Worm (Caenorhabditis elegans) whole organism, L1 larva: Measurements from ENCODE around the gene C45G9.9.

ENCODE experiments used
- C16A3.4 ChIP-seq: fragments of 150-350 bp; optimal IDR thresholded peaks from 2 replicates; lab custom pipeline; 2014; ENCODE audit warnings: missing biosample characterization, missing genetic modification characterization
- C34B4.2 ChIP-seq: sonication (generic microtip); optimal IDR thresholded peaks from 2 replicates; lab custom pipeline; 2017; ENCODE audit warnings: mild to moderate bottlenecking, missing genetic modification characterization, missing compliant biosample characterization
- aha-1 ChIP-seq: fragments of 150-350 bp; optimal IDR thresholded peaks from 2 replicates; lab custom pipeline; 2014; ENCODE audit warnings: missing biosample characterization, missing genetic modification characterization
- alr-1 ChIP-seq: fragments of 200-800 bp; sonication (Bioruptor generic); optimal IDR thresholded peaks from 2 replicates; lab custom pipeline; 2018; ENCODE audit warnings: borderline replicate concordance, mild to moderate bottlenecking, missing genetic modification characterization, missing compliant biosample characterization
- aly-2 ChIP-seq: fragments of 150-350 bp; optimal IDR thresholded peaks from 2 replicates; lab custom pipeline; 2014; ENCODE audit warnings: missing biosample characterization, missing genetic modification characterization
- ama-1 ChIP-seq: fragments of 150-350 bp; optimal IDR thresholded peaks from 2 replicates; lab custom pipeline; 2014
- ceh-63 ChIP-seq: fragments of 200-800 bp; sonication (Bioruptor generic); optimal IDR thresholded peaks from 2 replicates; lab custom pipeline; 2018; ENCODE audit warnings: mild to moderate bottlenecking, missing genetic modification characterization, missing compliant biosample characterization
- ceh-8 ChIP-seq: fragments of 200-800 bp; sonication (Bioruptor generic); optimal IDR thresholded peaks from 2 replicates; lab custom pipeline; 2018; ENCODE audit warnings: mild to moderate bottlenecking, missing genetic modification characterization, moderate library complexity, missing compliant biosample characterization
- ceh-88 ChIP-seq: fragments of 200-800 bp; sonication (Bioruptor generic); IDR thresholded peaks from 2 replicates; pipeline ENCODE4 v1.3.6; 2022; ENCODE audit warnings: missing genetic modification characterization, missing compliant biosample characterization
- ceh-90 ChIP-seq: sonication (generic microtip); optimal IDR thresholded peaks from 2 replicates; lab custom pipeline; 2016; ENCODE audit warnings: missing genetic modification characterization, missing compliant biosample characterization
- dpl-1 ChIP-seq, 3 experiments: fragments of 150-350 bp in 2 of 3; sonication (generic microtip) in 1 of 3; optimal IDR thresholded peaks; 2 replicates each; lab custom pipeline; 2014 to 2017; ENCODE audit warnings: missing biosample characterization in 3 of 3, missing genetic modification characterization in 3 of 3, missing genetic modification reagents in 3 of 3
- dsc-1 ChIP-seq: sonication (generic microtip); optimal IDR thresholded peaks from 2 replicates; lab custom pipeline; 2016; ENCODE audit warnings: mild to moderate bottlenecking, missing genetic modification characterization, missing compliant biosample characterization
- efl-1 ChIP-seq, 4 experiments: fragments of 150-350 bp; optimal IDR thresholded peaks in 3 of 4; peaks in 1 of 4; 1 replicate in 1 of 4; 2 replicates in 3 of 4; lab custom pipeline; 2014; ENCODE audit warnings: missing biosample characterization in 2 of 4, missing genetic modification characterization in 2 of 4, missing genetic modification reagents in 2 of 4
- efl-3 ChIP-seq: fragments of 200-800 bp; sonication (Bioruptor generic); optimal IDR thresholded peaks from 2 replicates; lab custom pipeline; 2018; ENCODE audit warnings: mild to moderate bottlenecking, missing genetic modification characterization, missing compliant biosample characterization
- egl-27 ChIP-seq, 2 experiments: fragments of 150-350 bp in 1 of 2; sonication (generic microtip); optimal IDR thresholded peaks; 3 replicates each; lab custom pipeline; 2017 to 2018; ENCODE audit warnings: missing biosample characterization in 2 of 2, missing genetic modification characterization in 2 of 2, missing genetic modification reagents in 2 of 2
- elt-2 ChIP-seq: sonication (generic microtip); optimal IDR thresholded peaks from 2 replicates; lab custom pipeline; 2016; ENCODE audit warnings: missing genetic modification characterization, mild to moderate bottlenecking, inconsistent platforms, missing compliant biosample characterization, missing genetic modification reagents
- fkh-10 ChIP-seq: sonication (generic microtip); optimal IDR thresholded peaks from 2 replicates; lab custom pipeline; 2017; ENCODE audit warnings: missing biosample characterization, missing genetic modification reagents, missing genetic modification characterization
- fkh-4 ChIP-seq: sonication (generic microtip); optimal IDR thresholded peaks from 2 replicates; lab custom pipeline; 2016; ENCODE audit warnings: missing compliant biosample characterization, missing genetic modification characterization, borderline replicate concordance
- hlh-17 ChIP-seq: fragments of 200-800 bp; sonication (Bioruptor generic); optimal IDR thresholded peaks from 2 replicates; lab custom pipeline; 2018; ENCODE audit warnings: missing genetic modification characterization, mild to moderate bottlenecking, missing compliant biosample characterization, moderate library complexity, borderline replicate concordance
- hpl-2 ChIP-seq: fragments of 150-350 bp; optimal IDR thresholded peaks from 2 replicates; lab custom pipeline; 2014; ENCODE audit warnings: missing biosample characterization, missing genetic modification reagents, missing genetic modification characterization
- irx-1 ChIP-seq: sonication (generic microtip); optimal IDR thresholded peaks from 2 replicates; lab custom pipeline; 2016; ENCODE audit warnings: missing genetic modification characterization, missing compliant biosample characterization
- isw-1 ChIP-seq: fragments of 200-800 bp; sonication (Bioruptor generic); IDR thresholded peaks from 2 replicates; pipeline ENCODE4 v1.3.6; 2022; ENCODE audit warnings: missing genetic modification characterization, missing compliant biosample characterization
- jun-1 ChIP-seq: fragments of 150-350 bp; optimal IDR thresholded peaks from 2 replicates; lab custom pipeline; 2014; ENCODE audit warnings: missing biosample characterization, missing genetic modification reagents, missing genetic modification characterization
- lin-13 ChIP-seq: fragments of 150-350 bp; optimal IDR thresholded peaks from 2 replicates; lab custom pipeline; 2014; ENCODE audit warnings: missing biosample characterization, missing genetic modification reagents, missing genetic modification characterization
- lin-14 ChIP-seq: fragments of 200-800 bp; sonication (Bioruptor generic); optimal IDR thresholded peaks from 2 replicates; lab custom pipeline; 2018; ENCODE audit warnings: mild to moderate bottlenecking, missing genetic modification characterization, moderate library complexity, missing compliant biosample characterization
- lin-35 ChIP-seq, 2 experiments: fragments of 150-350 bp; optimal IDR thresholded peaks; 2 replicates each; lab custom pipeline; 2014; ENCODE audit warnings: missing biosample characterization in 2 of 2, missing genetic modification characterization in 2 of 2, missing genetic modification reagents in 2 of 2
- lir-3 ChIP-seq: sonication (generic microtip); optimal IDR thresholded peaks from 2 replicates; lab custom pipeline; 2016; ENCODE audit warnings: mild to moderate bottlenecking, missing genetic modification characterization, moderate library complexity, missing compliant biosample characterization; ENCODE audit not compliant: poor library complexity
- mep-1 ChIP-seq: fragments of 150-350 bp; optimal IDR thresholded peaks from 2 replicates; lab custom pipeline; 2014; ENCODE audit warnings: missing biosample characterization, missing genetic modification characterization
- nhr-11 ChIP-seq: fragments of 150-350 bp; optimal IDR thresholded peaks from 2 replicates; lab custom pipeline; 2014; ENCODE audit warnings: missing biosample characterization, missing genetic modification characterization
- nhr-19 ChIP-seq: fragments of 200-800 bp; sonication (Bioruptor generic); conservative IDR thresholded peaks from 2 replicates; pipeline ENCODE4 v1.3.6; 2022; ENCODE audit warnings: missing genetic modification characterization, missing compliant biosample characterization
- nhr-20 ChIP-seq: sonication (generic microtip); optimal IDR thresholded peaks from 2 replicates; lab custom pipeline; 2016; ENCODE audit warnings: mild to moderate bottlenecking, missing genetic modification characterization, missing compliant biosample characterization
- nhr-28 ChIP-seq: fragments of 150-350 bp; optimal IDR thresholded peaks from 2 replicates; lab custom pipeline; 2014; ENCODE audit warnings: missing biosample characterization, missing genetic modification characterization
- nhr-47 ChIP-seq: sonication (generic microtip); optimal IDR thresholded peaks from 2 replicates; lab custom pipeline; 2016; ENCODE audit warnings: mild to moderate bottlenecking, missing genetic modification characterization, moderate library complexity, missing compliant biosample characterization
- nhr-71 ChIP-seq: sonication (generic microtip); optimal IDR thresholded peaks from 2 replicates; lab custom pipeline; 2016; ENCODE audit warnings: mild to moderate bottlenecking, missing genetic modification characterization, moderate library complexity, missing compliant biosample characterization
- nhr-77 ChIP-seq: fragments of 150-350 bp; optimal IDR thresholded peaks from 2 replicates; lab custom pipeline; 2014; ENCODE audit warnings: missing biosample characterization, missing genetic modification characterization
- nhr-84 ChIP-seq: sonication (generic microtip); optimal IDR thresholded peaks from 2 replicates; lab custom pipeline; 2017; ENCODE audit warnings: missing biosample characterization, missing genetic modification characterization
- nhr-85 ChIP-seq: sonication (generic microtip); peaks from one replicate; lab custom pipeline; 2016; ENCODE audit warnings: missing genetic modification characterization, inconsistent platforms, missing compliant biosample characterization
- pag-3 ChIP-seq: sonication (generic microtip); optimal IDR thresholded peaks from 2 replicates; lab custom pipeline; 2017; ENCODE audit warnings: missing genetic modification characterization, mild to moderate bottlenecking, missing compliant biosample characterization, antibody characterized with exemption, borderline replicate concordance; ENCODE audit not compliant: insufficient read depth
- rnt-1 ChIP-seq: sonication (generic microtip); optimal IDR thresholded peaks from 2 replicates; lab custom pipeline; 2016; ENCODE audit warnings: mild to moderate bottlenecking, missing genetic modification characterization, moderate library complexity, missing compliant biosample characterization
- snpc-4 ChIP-seq: fragments of 150-350 bp; optimal IDR thresholded peaks from 2 replicates; lab custom pipeline; 2014; ENCODE audit warnings: missing biosample characterization, missing genetic modification characterization
- snu-23 ChIP-seq: sonication (generic microtip); optimal IDR thresholded peaks from 2 replicates; lab custom pipeline; 2016; ENCODE audit warnings: missing genetic modification characterization, missing compliant biosample characterization
- sox-4 ChIP-seq: sonication (generic microtip); optimal IDR thresholded peaks from 2 replicates; lab custom pipeline; 2016; ENCODE audit warnings: missing genetic modification characterization, missing compliant biosample characterization
- unc-130 ChIP-seq: fragments of 150-350 bp; optimal IDR thresholded peaks from 2 replicates; lab custom pipeline; 2017; ENCODE audit warnings: missing biosample characterization, missing genetic modification characterization, inconsistent platforms
- unc-62 ChIP-seq: fragments of 150-350 bp; optimal IDR thresholded peaks from 2 replicates; lab custom pipeline; 2014; ENCODE audit warnings: missing biosample characterization, missing genetic modification reagents, missing genetic modification characterization
- unc-86 ChIP-seq: sonication (generic microtip); optimal IDR thresholded peaks from 2 replicates; lab custom pipeline; 2016; ENCODE audit warnings: missing genetic modification characterization, missing compliant biosample characterization
- vab-15 ChIP-seq: sonication (generic microtip); optimal IDR thresholded peaks from 2 replicates; lab custom pipeline; 2017; ENCODE audit warnings: missing genotype, mild to moderate bottlenecking, missing genetic modification characterization, missing compliant biosample characterization
- xbp-1 ChIP-seq: sonication (generic microtip); optimal IDR thresholded peaks from 2 replicates; lab custom pipeline; 2016; ENCODE audit warnings: missing genetic modification characterization, missing compliant biosample characterization
- zip-4 ChIP-seq: fragments of 200-800 bp; sonication (Bioruptor generic); optimal IDR thresholded peaks from 2 replicates; lab custom pipeline; 2018; ENCODE audit warnings: mild to moderate bottlenecking, missing genetic modification characterization, moderate library complexity, missing compliant biosample characterization
- ztf-4 ChIP-seq: fragments of 150-350 bp; optimal IDR thresholded peaks from 2 replicates; lab custom pipeline; 2014; ENCODE audit warnings: missing biosample characterization, missing genetic modification characterization

The C45G9.9 gene

ce11 chrIII:5051949-5052348, 3.7 kb downstream of the C45G9.9 start, which contains the start of gene C45G9.15:
C45G9.15 (minus strand) TSS chrIII:5052049.
- no peak for TF ChIP-seq snpc-4 (tag; lab: Kevin White, UChicago)
- no peak for TF ChIP-seq vab-15
- no peak for TF ChIP-seq dsc-1 (tag; lab: Kevin White, UChicago)
- no peak for TF ChIP-seq xbp-1
- no peak for TF ChIP-seq zip-4 (GFP tag; lab: Kevin White, UChicago)
- TF ChIP-seq ceh-90 (tag; lab: Kevin White, UChicago): no peak
- no peak for TF ChIP-seq isw-1 (GFP tag; lab: Robert Waterston, UW)
- TF ChIP-seq nhr-28 (tag; lab: Kevin White, UChicago): no peak
- no peak for TF ChIP-seq efl-3 (GFP tag; lab: Kevin White, UChicago)
- no peak for TF ChIP-seq ceh-8
- no peak for TF ChIP-seq aha-1
- TF ChIP-seq sox-4 (tag; lab: Kevin White, UChicago): no peak
- no peak for TF ChIP-seq hpl-2 (GFP tag; lab: Kevin White, UChicago)
- no peak for TF ChIP-seq nhr-84
- no peak for TF ChIP-seq nhr-77 (tag; lab: Kevin White, UChicago)
- TF ChIP-seq lir-3: no peak
- no peak for TF ChIP-seq unc-86 (tag; lab: Kevin White, UChicago)

DNA sequence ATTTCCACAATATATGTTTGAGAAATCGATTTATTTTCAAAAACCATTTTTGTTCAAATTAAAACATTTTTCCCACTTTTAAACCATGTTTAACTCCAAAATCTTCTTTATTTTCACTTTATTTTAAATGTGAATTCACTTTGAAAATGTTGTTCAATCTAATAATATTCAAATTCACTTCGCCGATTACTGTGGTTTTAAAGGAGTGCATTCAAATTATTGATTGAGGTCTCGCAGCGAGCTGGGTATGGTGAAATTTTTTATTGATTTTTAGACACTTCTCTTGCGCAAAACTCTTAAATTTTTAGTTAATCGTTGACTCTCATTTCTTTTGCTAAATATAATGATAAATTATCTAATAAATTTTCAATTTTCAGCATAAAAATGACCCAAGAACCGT, 7.9 kb downstream of the C45G9.9 start, which contains the start of gene C45G9.5:
C45G9.5 (plus strand) TSS at position 378 of the 400 bp plus-strand sequence.
- TF ChIP-seq nhr-19 (GFP tag; lab: Robert Waterston, UW) (no peak), ceh-63 (no peak), nhr-84 (no peak), C34B4.2 (tag; lab: Kevin White, UChicago) (no peak), jun-1 (no peak)

- TF ChIP-seq lin-35 (GFP tag; optimal IDR thresholded peaks at IDR 0.05; lab: Kevin White, UChicago): peak; percentile 32 to 47
- peak; percentile 16 for TF ChIP-seq nhr-71 (tag; lab: Kevin White, UChicago)
- no peak for TF ChIP-seq unc-130
- TF ChIP-seq nhr-47 (tag; lab: Kevin White, UChicago): peak; percentile 17
- no peak for TF ChIP-seq ceh-88 (GFP tag; lab: Robert Waterston, UW)
- no peak for TF ChIP-seq sox-4 (tag; lab: Kevin White, UChicago)
- peak; percentile 20 for TF ChIP-seq irx-1 (tag; lab: Kevin White, UChicago)
- TF ChIP-seq ama-1 (lab: Kevin White, UChicago): no peak
- TF ChIP-seq lin-14 (GFP tag; lab: Kevin White, UChicago): peak; percentile 95
- TF ChIP-seq egl-27 (tag; optimal IDR thresholded peaks at IDR 0.05; lab: Kevin White, UChicago): no peak
- TF ChIP-seq elt-2 (tag; lab: Kevin White, UChicago): peak; percentile 18
- TF ChIP-seq mep-1: peak; percentile 81
- peak in 2 of 3 experiments; percentile 4 to 56 for TF ChIP-seq dpl-1 (GFP tag; optimal IDR thresholded peaks at IDR 0.05; lab: Kevin White, UChicago)
- TF ChIP-seq ztf-4 (tag; lab: Kevin White, UChicago): no peak
- peak; percentile 12 for TF ChIP-seq lin-13 (GFP tag; lab: Kevin White, UChicago)
- no peak for TF ChIP-seq hlh-17 (GFP tag; lab: Kevin White, UChicago)
- TF ChIP-seq ceh-90 (tag; lab: Kevin White, UChicago): no peak
- TF ChIP-seq efl-1 (optimal IDR thresholded peaks at IDR 0.05; lab: Kevin White, UChicago): peak; percentile 37 to 42
- peak; percentile 38 to 80 for TF ChIP-seq efl-1 (GFP tag; optimal IDR thresholded peaks at IDR 0.05 in 1 of 2; lab: Kevin White, UChicago)
- no peak for TF ChIP-seq aly-2 (tag; lab: Kevin White, UChicago)
- TF ChIP-seq nhr-11 (tag; lab: Kevin White, UChicago): no peak
- TF ChIP-seq pag-3 (tag; lab: Kevin White, UChicago): no peak
- TF ChIP-seq zip-4 (GFP tag; lab: Kevin White, UChicago): no peak
- TF ChIP-seq nhr-85 (tag; lab: Kevin White, UChicago): no peak
- TF ChIP-seq hpl-2 (GFP tag; lab: Kevin White, UChicago): no peak
- no peak for TF ChIP-seq snpc-4 (tag; lab: Kevin White, UChicago)
- peak; percentile 9 for TF ChIP-seq nhr-20 (tag; lab: Kevin White, UChicago)
- TF ChIP-seq unc-62 (GFP tag; lab: Kevin White, UChicago): no peak
- TF ChIP-seq C16A3.4 (tag; lab: Kevin White, UChicago): peak; percentile 9
- TF ChIP-seq fkh-10 (GFP tag; lab: Kevin White, UChicago): no peak
- TF ChIP-seq snu-23 (GFP tag; lab: Kevin White, UChicago): peak; percentile 44
- TF ChIP-seq rnt-1 (tag; lab: Kevin White, UChicago): peak; percentile 21
- peak; percentile 43 for TF ChIP-seq lir-3
- TF ChIP-seq alr-1 (tag; lab: Kevin White, UChicago): no peak
- TF ChIP-seq fkh-4: no peak
These were observed 8.4 kb downstream of the C45G9.9 start, which contains the start of gene txbp-3 for ce11 chrIII:5047175-5047574. txbp-3 (minus strand) TSS chrIII:5047459.
